ENCODE assay signal across 5 worm cellular contexts in genomic region chrX:6934453-6934852, ce11.
A peak's percentile ranks its signal among the peaks of the same experiment; 100 is the strongest.
TF ChIP-seq lines count a peak whose summit lies in the region.

No protein-coding gene starts in this region.

TF ChIP-seq in whole organism, L1 larva, 84 proteins besides CTCF, POLR2A, EP300 and RAD21 (continued from another document and continues in another):
- TF ChIP-seq rnt-1 (tag; optimal IDR thresholded peaks at IDR 0.05; lab: Kevin White, UChicago) = peak; percentile 11
- TF ChIP-seq skn-1 (tag; optimal IDR thresholded peaks at IDR 0.05; lab: Kevin White, UChicago) = peak; percentile 49
- no peak for TF ChIP-seq unc-98 (GFP tag; IDR thresholded peaks at IDR 0.05; lab: Robert Waterston, UW)
- TF ChIP-seq fkh-10 (GFP tag; optimal IDR thresholded peaks at IDR 0.05; lab: Kevin White, UChicago) = no peak
- no peak for TF ChIP-seq unc-62 (GFP tag; optimal IDR thresholded peaks at IDR 0.05; lab: Kevin White, UChicago)
- TF ChIP-seq ama-1 (optimal IDR thresholded peaks at IDR 0.05; lab: Kevin White, UChicago) = no peak
- TF ChIP-seq hlh-4 (tag; optimal IDR thresholded peaks at IDR 0.05; lab: Kevin White, UChicago) = no peak
- TF ChIP-seq nhr-90 (tag; optimal IDR thresholded peaks at IDR 0.05; lab: Kevin White, UChicago; ENCODE audit: poor library complexity) = no peak
- no peak for TF ChIP-seq ceh-63 (GFP tag; optimal IDR thresholded peaks at IDR 0.05; lab: Kevin White, UChicago)
- no peak for TF ChIP-seq elt-3 (tag; optimal IDR thresholded peaks at IDR 0.05; lab: Kevin White, UChicago)
- TF ChIP-seq egl-27 (tag; optimal IDR thresholded peaks at IDR 0.05; lab: Kevin White, UChicago) = no peak
- TF ChIP-seq nhr-71 (tag; optimal IDR thresholded peaks at IDR 0.05; lab: Kevin White, UChicago) = peak; percentile 59
- TF ChIP-seq mdl-1 (tag; optimal IDR thresholded peaks at IDR 0.05; lab: Kevin White, UChicago) = peak in 1 of 2 experiments; percentile 42
- TF ChIP-seq alr-1 (tag; optimal IDR thresholded peaks at IDR 0.05; lab: Kevin White, UChicago; ENCODE audit: borderline replicate concordance) = no peak
- no peak for TF ChIP-seq zag-1 (tag; optimal IDR thresholded peaks at IDR 0.05; lab: Kevin White, UChicago)
- TF ChIP-seq ets-5 (GFP tag; IDR thresholded peaks at IDR 0.05; lab: Robert Waterston, UW) = no peak
- TF ChIP-seq nhr-20 (tag; optimal IDR thresholded peaks at IDR 0.05; lab: Kevin White, UChicago) = peak; percentile 63
- TF ChIP-seq jun-1 (tag; optimal IDR thresholded peaks at IDR 0.05; lab: Kevin White, UChicago) = no peak
- TF ChIP-seq ceh-8 (GFP tag; optimal IDR thresholded peaks at IDR 0.05; lab: Kevin White, UChicago) = no peak
- no peak for TF ChIP-seq nhr-84 (tag; optimal IDR thresholded peaks at IDR 0.05; lab: Kevin White, UChicago)
- no peak for TF ChIP-seq ztf-11 (tag; optimal IDR thresholded peaks at IDR 0.05; lab: Kevin White, UChicago)
- no peak for TF ChIP-seq efl-3 (GFP tag; optimal IDR thresholded peaks at IDR 0.05; lab: Kevin White, UChicago)
- TF ChIP-seq mep-1 (tag; optimal IDR thresholded peaks at IDR 0.05; lab: Kevin White, UChicago) = peak; percentile 74
- peak; percentile 25 for TF ChIP-seq swsn-7 (tag; optimal IDR thresholded peaks at IDR 0.05; lab: Kevin White, UChicago)
- no peak for TF ChIP-seq sptf-1 (tag; optimal IDR thresholded peaks at IDR 0.05; lab: Kevin White, UChicago)
- TF ChIP-seq irx-1 (tag; optimal IDR thresholded peaks at IDR 0.05; lab: Kevin White, UChicago) = no peak
- no peak for TF ChIP-seq fkh-4 (tag; optimal IDR thresholded peaks at IDR 0.05; lab: Kevin White, UChicago; ENCODE audit: borderline replicate concordance)

TF ChIP-seq in whole organism, L2 larva, 48 proteins besides CTCF, POLR2A, EP300 and RAD21 (continued from another document):
- no peak for TF ChIP-seq ztf-1 (GFP tag; conservative IDR thresholded peaks at IDR 0.05; lab: Robert Waterston, UW)
- TF ChIP-seq unc-62 (GFP tag; optimal IDR thresholded peaks at IDR 0.05; lab: Kevin White, UChicago) = no peak
- no peak for TF ChIP-seq nhr-77 (tag; optimal IDR thresholded peaks at IDR 0.05; lab: Kevin White, UChicago)
- no peak for TF ChIP-seq nhr-11 (tag; optimal IDR thresholded peaks at IDR 0.05; lab: Kevin White, UChicago)
- no peak for TF ChIP-seq lin-39 (tag; optimal IDR thresholded peaks at IDR 0.05; lab: Kevin White, UChicago)
- TF ChIP-seq unc-39 (tag; optimal IDR thresholded peaks at IDR 0.05; lab: Kevin White, UChicago) = no peak
- no peak for TF ChIP-seq ceh-82 (tag; optimal IDR thresholded peaks at IDR 0.05; lab: Kevin White, UChicago)
- TF ChIP-seq aly-2 (tag; optimal IDR thresholded peaks at IDR 0.05; lab: Kevin White, UChicago) = no peak
- no peak for TF ChIP-seq ztf-11 (tag; optimal IDR thresholded peaks at IDR 0.05; lab: Kevin White, UChicago)
- TF ChIP-seq fos-1 (tag; optimal IDR thresholded peaks at IDR 0.05; lab: Kevin White, UChicago) = peak; percentile 63
- TF ChIP-seq nhr-129 (tag; optimal IDR thresholded peaks at IDR 0.05; lab: Kevin White, UChicago) = peak; percentile 58
- TF ChIP-seq mbf-1 (tag; optimal IDR thresholded peaks at IDR 0.05; lab: Kevin White, UChicago) = no peak
- no peak for TF ChIP-seq gmeb-1 (tag; optimal IDR thresholded peaks at IDR 0.05; lab: Kevin White, UChicago)
- peak; percentile 5 for TF ChIP-seq mab-5 (tag; optimal IDR thresholded peaks at IDR 0.05; lab: Kevin White, UChicago)
- TF ChIP-seq nhr-12 (tag; optimal IDR thresholded peaks at IDR 0.05; lab: Kevin White, UChicago) = no peak
- TF ChIP-seq peb-1 (tag; optimal IDR thresholded peaks at IDR 0.05; lab: Kevin White, UChicago) = no peak
- TF ChIP-seq crh-2 (tag; optimal IDR thresholded peaks at IDR 0.05; lab: Kevin White, UChicago) = peak; percentile 63
- no peak for TF ChIP-seq lin-11 (tag; optimal IDR thresholded peaks at IDR 0.05; lab: Kevin White, UChicago)
- TF ChIP-seq nhr-25 (tag; optimal IDR thresholded peaks at IDR 0.05; lab: Kevin White, UChicago) = no peak
- no peak for TF ChIP-seq sem-4 (tag; optimal IDR thresholded peaks at IDR 0.05; lab: Kevin White, UChicago)
- TF ChIP-seq C34F6.9 (tag; optimal IDR thresholded peaks at IDR 0.05; lab: Kevin White, UChicago) = peak; percentile 80

TF ChIP-seq in whole organism, L3 larva, 47 proteins besides CTCF, POLR2A, EP300 and RAD21 (continued from another document):
- TF ChIP-seq nhr-43 (tag; optimal IDR thresholded peaks at IDR 0.05; lab: Kevin White, UChicago; ENCODE audit: poor library complexity, severe bottlenecking) (no peak), nhr-77 (tag; optimal IDR thresholded peaks at IDR 0.05; lab: Kevin White, UChicago) (no peak), daf-12 (tag; optimal IDR thresholded peaks at IDR 0.05; lab: Kevin White, UChicago) (no peak), nhr-28 (tag; optimal IDR thresholded peaks at IDR 0.05; lab: Kevin White, UChicago) (no peak), nhr-76 (tag; optimal IDR thresholded peaks at IDR 0.05; lab: Kevin White, UChicago) (no peak), nfya-1 (tag; optimal IDR thresholded peaks at IDR 0.05; lab: Kevin White, UChicago; ENCODE audit: insufficient read depth) (peak; percentile 97), nhr-23 (tag; optimal IDR thresholded peaks at IDR 0.05; lab: Kevin White, UChicago) (peak; percentile 45), ceh-82 (tag; optimal IDR thresholded peaks at IDR 0.05; lab: Kevin White, UChicago) (no peak), pha-4 (tag; optimal IDR thresholded peaks at IDR 0.05; lab: Kevin White, UChicago) (peak; percentile 93), lin-15B (tag; optimal IDR thresholded peaks at IDR 0.05; lab: Kevin White, UChicago) (peak; percentile 63), hmg-11 (tag; optimal IDR thresholded peaks at IDR 0.05; lab: Kevin White, UChicago) (peak; percentile 27)

TF ChIP-seq in whole organism, L4 larva, 104 proteins besides CTCF, POLR2A, EP300 and RAD21 (continued from another document):
- TF ChIP-seq unc-130 (GFP tag; optimal IDR thresholded peaks at IDR 0.05; lab: Kevin White, UChicago) (no peak), daf-19 (GFP tag; conservative IDR thresholded peaks at IDR 0.05; lab: Robert Waterston, UW) (no peak), ceh-28 (tag; optimal IDR thresholded peaks at IDR 0.05; lab: Kevin White, UChicago) (no peak), ctbp-1 (GFP tag; IDR thresholded peaks at IDR 0.05; lab: Robert Waterston, UW) (no peak), lin-13 (GFP tag; optimal IDR thresholded peaks at IDR 0.05; lab: Kevin White, UChicago) (no peak), mep-1 (tag; optimal IDR thresholded peaks at IDR 0.05; lab: Kevin White, UChicago) (peak; percentile 51), lin-15B (tag; optimal IDR thresholded peaks at IDR 0.05; lab: Kevin White, UChicago) (no peak), nhr-77 (tag; optimal IDR thresholded peaks at IDR 0.05; lab: Kevin White, UChicago) (peak; percentile 52), mdl-1 (tag; optimal IDR thresholded peaks at IDR 0.05; lab: Kevin White, UChicago) (peak in 1 of 2 experiments; percentile 33), nhr-237 (tag; optimal IDR thresholded peaks at IDR 0.05; lab: Kevin White, UChicago) (no peak), nhr-48 (tag; optimal IDR thresholded peaks at IDR 0.05; lab: Kevin White, UChicago) (no peak), skn-1 (tag; optimal IDR thresholded peaks at IDR 0.05; lab: Kevin White, UChicago) (no peak), php-3 (GFP tag; IDR thresholded peaks at IDR 0.05; lab: Robert Waterston, UW) (no peak), gei-8 (GFP tag; optimal IDR thresholded peaks at IDR 0.05; lab: Kevin White, UChicago) (no peak), ZK337.2 (GFP tag; IDR thresholded peaks at IDR 0.05; lab: Robert Waterston, UW) (no peak), Y5F2A.4 (GFP tag; optimal IDR thresholded peaks at IDR 0.05; lab: Kevin White, UChicago) (no peak), arid-1 (GFP tag; conservative IDR thresholded peaks at IDR 0.05; lab: Robert Waterston, UW) (no peak), jun-1 (tag; optimal IDR thresholded peaks at IDR 0.05; lab: Kevin White, UChicago) (no peak), pqm-1 (tag; optimal IDR thresholded peaks at IDR 0.05; lab: Kevin White, UChicago) (no peak), dve-1 (tag; optimal IDR thresholded peaks at IDR 0.05; lab: Kevin White, UChicago; ENCODE audit: insufficient read depth) (peak; percentile 53), nhr-28 (tag; optimal IDR thresholded peaks at IDR 0.05; lab: Kevin White, UChicago) (peak; percentile 47), hif-1 (tag; optimal IDR thresholded peaks at IDR 0.05; lab: Kevin White, UChicago) (no peak), nhr-76 (tag; optimal IDR thresholded peaks at IDR 0.05; lab: Kevin White, UChicago) (no peak), R02D3.7 (tag; optimal IDR thresholded peaks at IDR 0.05; lab: Kevin White, UChicago) (no peak), daf-8 (GFP tag; IDR thresholded peaks at IDR 0.05; lab: Robert Waterston, UW) (no peak), lin-38 (GFP tag; IDR thresholded peaks at IDR 0.05; lab: Robert Waterston, UW) (no peak), aly-2 (tag; optimal IDR thresholded peaks at IDR 0.05; lab: Kevin White, UChicago) (no peak), nhr-11 (tag; optimal IDR thresholded peaks at IDR 0.05; lab: Kevin White, UChicago) (no peak), aha-1 (tag; lab: Kevin White, UChicago) (peak; percentile 78), zag-1 (tag; optimal IDR thresholded peaks at IDR 0.05; lab: Kevin White, UChicago) (no peak), hlh-30 (tag; optimal IDR thresholded peaks at IDR 0.05; lab: Kevin White, UChicago; ENCODE audit: insufficient read depth) (peak; percentile 72), nhr-41 (GFP tag; IDR thresholded peaks at IDR 0.05; lab: Robert Waterston, UW) (no peak), pha-4 (GFP tag; IDR thresholded peaks at IDR 0.05; lab: Robert Waterston, UW) (no peak), pha-4 (tag; optimal IDR thresholded peaks at IDR 0.05; lab: Kevin White, UChicago) (peak; percentile 74), Y105C5A.15 (GFP tag; IDR thresholded peaks at IDR 0.05; lab: Robert Waterston, UW) (no peak), lin-39 (tag; optimal IDR thresholded peaks at IDR 0.05; lab: Kevin White, UChicago) (no peak), zfp-3 (GFP tag; conservative IDR thresholded peaks at IDR 0.05; lab: Robert Waterston, UW) (no peak), dmd-8 (GFP tag; IDR thresholded peaks at IDR 0.05; lab: Robert Waterston, UW) (no peak), ama-1 (optimal IDR thresholded peaks at IDR 0.05; lab: Kevin White, UChicago) (no peak), hlh-11 (tag; optimal IDR thresholded peaks at IDR 0.05; lab: Kevin White, UChicago) (peak; percentile 40)
TF ChIP-seq in whole organism, L4 larva: peak in this region for 13.

TF ChIP-seq in whole organism, mixed stage, embryonic, 35 proteins besides CTCF, POLR2A, EP300 and RAD21 (continued from another document):
- peak; percentile 96 for TF ChIP-seq blmp-1 (tag; optimal IDR thresholded peaks at IDR 0.05; lab: Kevin White, UChicago)
- TF ChIP-seq lin-13 (tag; optimal IDR thresholded peaks at IDR 0.05; lab: Kevin White, UChicago) = no peak
- no peak for TF ChIP-seq ztf-11 (tag; optimal IDR thresholded peaks at IDR 0.05; lab: Kevin White, UChicago)
